Fruit fly (Drosophila melanogaster) whole organism, embryonic: ENCODE data around the gene cass.

Experiments used
- ATbp ChIP-seq: fragments of 200-800 bp; sonication (Bioruptor generic); optimal IDR thresholded peaks from 2 replicates; lab custom pipeline; 2017; ENCODE audit warnings: missing biosample characterization, mild to moderate bottlenecking, missing genetic modification characterization, missing genetic modification reagents
- Ada2b ChIP-seq: fragments of 200-800 bp; sonication (Bioruptor generic); IDR thresholded peaks from 2 replicates; pipeline ENCODE4 v1.3.6; 2022; ENCODE audit warnings: missing biosample characterization, missing genetic modification characterization
- Atf-2 ChIP-seq: fragments of 200-800 bp; sonication (Bioruptor generic); optimal IDR thresholded peaks from 2 replicates; lab custom pipeline; 2016; ENCODE audit warnings: missing biosample characterization, missing genetic modification characterization
- Blimp-1 ChIP-seq: fragments of 200-800 bp; sonication (Bioruptor generic); optimal IDR thresholded peaks from 3 replicates; lab custom pipeline; 2018; ENCODE audit warnings: missing biosample characterization, missing genetic modification characterization, mild to moderate bottlenecking, moderate library complexity, missing genetic modification reagents
- CG11398 ChIP-seq: fragments of 200-800 bp; sonication (Bioruptor generic); optimal IDR thresholded peaks from 2 replicates; lab custom pipeline; 2016; ENCODE audit warnings: missing biosample characterization, missing genetic modification characterization
- CG11456 ChIP-seq: fragments of 200-800 bp; sonication (Bioruptor generic); IDR thresholded peaks from 3 replicates; pipeline ENCODE4 v1.3.6; 2022; ENCODE audit warnings: missing biosample characterization, missing genetic modification characterization
- CG11560 ChIP-seq: fragments of 200-800 bp; sonication (Bioruptor generic); IDR thresholded peaks from 3 replicates; pipeline ENCODE4 v1.3.6; 2022; ENCODE audit warnings: missing biosample characterization, missing genetic modification characterization
- CG12155 ChIP-seq: fragments of 200-800 bp; sonication (Bioruptor generic); optimal IDR thresholded peaks from 3 replicates; lab custom pipeline; 2016; ENCODE audit warnings: missing biosample characterization, missing genetic modification characterization
- CG12744 ChIP-seq: fragments of 200-800 bp; sonication (Bioruptor generic); optimal IDR thresholded peaks from 2 replicates; lab custom pipeline; 2016; ENCODE audit warnings: missing biosample characterization, missing genetic modification characterization
- CG14710 ChIP-seq: fragments of 200-800 bp; sonication (Bioruptor generic); optimal IDR thresholded peaks from 3 replicates; lab custom pipeline; 2019; ENCODE audit warnings: missing biosample characterization, mild to moderate bottlenecking, missing genetic modification characterization, moderate library complexity
- CG14860 ChIP-seq: fragments of 200-800 bp; sonication (Bioruptor generic); IDR thresholded peaks from 3 replicates; pipeline ENCODE4 v1.3.6; 2022; ENCODE audit warnings: missing biosample characterization, missing genetic modification characterization; ENCODE audit not compliant: partially characterized antibody
- CG15479 ChIP-seq: fragments of 200-800 bp; sonication (Bioruptor generic); optimal IDR thresholded peaks from 3 replicates; lab custom pipeline; 2019; ENCODE audit warnings: missing biosample characterization, mild to moderate bottlenecking, missing genetic modification characterization, moderate library complexity
- CG17359 ChIP-seq: fragments of 200-800 bp; sonication (Bioruptor generic); optimal IDR thresholded peaks from 3 replicates; lab custom pipeline; 2018; ENCODE audit warnings: missing biosample characterization, mild to moderate bottlenecking, missing genetic modification characterization, moderate library complexity
- CG1832 ChIP-seq: fragments of 200-800 bp; sonication (Bioruptor generic); optimal IDR thresholded peaks from 2 replicates; lab custom pipeline; 2017; ENCODE audit warnings: missing biosample characterization, mild to moderate bottlenecking, missing genetic modification characterization, inconsistent platforms
- CG18476 ChIP-seq: fragments of 200-800 bp; sonication (Bioruptor generic); optimal IDR thresholded peaks from 2 replicates; lab custom pipeline; 2016; ENCODE audit warnings: missing biosample characterization, mild to moderate bottlenecking, missing genetic modification characterization
- CG2678 ChIP-seq: fragments of 200-800 bp; sonication (Bioruptor generic); optimal IDR thresholded peaks from 3 replicates; lab custom pipeline; 2019; ENCODE audit warnings: missing biosample characterization, mild to moderate bottlenecking, missing genetic modification characterization, moderate library complexity
- CG32767 ChIP-seq: fragments of 200-800 bp; sonication (Bioruptor generic); IDR thresholded peaks from 2 replicates; pipeline ENCODE4 v1.3.6; 2022; ENCODE audit warnings: missing biosample characterization, missing genetic modification characterization
- CG33557 ChIP-seq: fragments of 200-800 bp; sonication (Bioruptor generic); optimal IDR thresholded peaks from 2 replicates; lab custom pipeline; 2019; ENCODE audit warnings: missing biosample characterization, mild to moderate bottlenecking, missing genetic modification characterization, moderate library complexity
- CG4404 ChIP-seq: fragments of 200-800 bp; sonication (Bioruptor generic); IDR thresholded peaks from 2 replicates; pipeline ENCODE4 v1.3.6; 2022; ENCODE audit warnings: missing biosample characterization, missing genetic modification characterization
- CG6765 ChIP-seq: fragments of 200-800 bp; sonication (Bioruptor generic); optimal IDR thresholded peaks from 3 replicates; lab custom pipeline; 2017; ENCODE audit warnings: missing biosample characterization, mild to moderate bottlenecking, missing genetic modification characterization
- CG7271 ChIP-seq: fragments of 200-800 bp; sonication (Bioruptor generic); optimal IDR thresholded peaks from 2 replicates; lab custom pipeline; 2018; ENCODE audit warnings: missing biosample characterization, mild to moderate bottlenecking, missing genetic modification characterization, moderate library complexity
- CG8924 ChIP-seq: fragments of 200-800 bp; optimal IDR thresholded peaks from 3 replicates; lab custom pipeline; 2019; ENCODE audit warnings: missing biosample characterization, mild to moderate bottlenecking, missing genetic modification characterization, moderate library complexity
- CG8944 ChIP-seq: fragments of 200-800 bp; sonication (Bioruptor generic); optimal IDR thresholded peaks from 3 replicates; lab custom pipeline; 2016; ENCODE audit warnings: missing biosample characterization, missing genetic modification characterization
- CHES-1-like ChIP-seq: fragments of 200-800 bp; sonication (Bioruptor generic); optimal IDR thresholded peaks from 2 replicates; lab custom pipeline; 2016; ENCODE audit warnings: missing biosample characterization, missing genetic modification characterization
- Dad ChIP-seq: fragments of 200-800 bp; sonication (Bioruptor generic); optimal IDR thresholded peaks from 3 replicates; lab custom pipeline; 2016; ENCODE audit warnings: missing biosample characterization, missing genetic modification characterization
- Dip2 ChIP-seq: fragments of 200-800 bp; sonication (Bioruptor generic); IDR thresholded peaks from 2 replicates; pipeline ENCODE4 v1.3.6; 2022; ENCODE audit warnings: missing biosample characterization, missing genetic modification characterization
- Dip3 ChIP-seq: fragments of 200-800 bp; sonication (Bioruptor generic); optimal IDR thresholded peaks from 3 replicates; lab custom pipeline; 2016; ENCODE audit warnings: missing biosample characterization, missing genetic modification characterization
- Fer2 ChIP-seq: fragments of 200-800 bp; sonication (Bioruptor generic); optimal IDR thresholded peaks from 2 replicates; lab custom pipeline; 2018; ENCODE audit warnings: missing biosample characterization, mild to moderate bottlenecking, missing genetic modification characterization, moderate library complexity
- HHEX ChIP-seq: fragments of 200-800 bp; sonication (Bioruptor generic); optimal IDR thresholded peaks from 3 replicates; lab custom pipeline; 2017; ENCODE audit warnings: missing biosample characterization, mild to moderate bottlenecking, missing genetic modification characterization, missing genetic modification reagents
- Hr78 ChIP-seq, 2 experiments: fragments of 200-800 bp in 1 of 2; fragments of >200 bp in 1 of 2; sonication (Bioruptor generic) in 1 of 2; optimal IDR thresholded peaks; 2 replicates each; lab custom pipeline; 2017 to 2019; ENCODE audit warnings: missing biosample characterization in 2 of 2, missing genetic modification characterization in 2 of 2, mild to moderate bottlenecking in 1 of 2, moderate library complexity in 1 of 2
- Lhr ChIP-seq: fragments of 200-800 bp; sonication (Bioruptor generic); optimal IDR thresholded peaks from 3 replicates; lab custom pipeline; 2017; ENCODE audit warnings: mild to moderate bottlenecking, missing biosample characterization, missing genetic modification reagents, missing genetic modification characterization
- Neu2 ChIP-seq: fragments of 200-800 bp; sonication (Bioruptor generic); optimal IDR thresholded peaks from 3 replicates; lab custom pipeline; 2016; ENCODE audit warnings: missing biosample characterization, missing genetic modification characterization, borderline replicate concordance
- NfI ChIP-seq: fragments of 200-800 bp; sonication (Bioruptor generic); optimal IDR thresholded peaks from 3 replicates; lab custom pipeline; 2018; ENCODE audit warnings: missing biosample characterization, mild to moderate bottlenecking, missing genetic modification characterization, moderate library complexity
- PHDP ChIP-seq: fragments of 200-800 bp; sonication (Bioruptor generic); optimal IDR thresholded peaks from 3 replicates; lab custom pipeline; 2018; ENCODE audit warnings: missing biosample characterization, mild to moderate bottlenecking, missing genetic modification characterization, moderate library complexity
- Side ChIP-seq: fragments of 200-800 bp; sonication (Bioruptor generic); optimal IDR thresholded peaks from 2 replicates; lab custom pipeline; 2016; ENCODE audit warnings: missing biosample characterization, missing genetic modification characterization
- Sry-δ ChIP-seq: fragments of 200-800 bp; sonication (Bioruptor generic); optimal IDR thresholded peaks from 2 replicates; lab custom pipeline; 2016; ENCODE audit warnings: missing biosample characterization, missing genetic modification characterization
- ash1 ChIP-seq: fragments of 200-800 bp; sonication (Bioruptor generic); optimal IDR thresholded peaks from 2 replicates; lab custom pipeline; 2018; ENCODE audit warnings: missing biosample characterization, mild to moderate bottlenecking, missing genetic modification characterization
- cad ChIP-seq: fragments of >200 bp; optimal IDR thresholded peaks from 2 replicates; lab custom pipeline; 2017; ENCODE audit warnings: missing biosample characterization, missing genetic modification characterization
- danr ChIP-seq: fragments of 200-800 bp; sonication (Bioruptor generic); IDR thresholded peaks from 2 replicates; pipeline ENCODE4 v1.3.6; 2022; ENCODE audit warnings: missing biosample characterization, missing genetic modification characterization
- fd102C ChIP-seq: fragments of 200-800 bp; sonication (Bioruptor generic); optimal IDR thresholded peaks from 2 replicates; lab custom pipeline; 2018; ENCODE audit warnings: missing biosample characterization, mild to moderate bottlenecking, missing genetic modification characterization, moderate library complexity
- gsb-n ChIP-seq: fragments of 200-800 bp; sonication (Bioruptor generic); optimal IDR thresholded peaks from 3 replicates; lab custom pipeline; 2018; ENCODE audit warnings: missing biosample characterization, mild to moderate bottlenecking, missing genetic modification characterization
- her ChIP-seq: fragments of 200-800 bp; sonication (Bioruptor generic); optimal IDR thresholded peaks from 2 replicates; lab custom pipeline; 2016; ENCODE audit warnings: missing biosample characterization, missing genetic modification characterization
- mam ChIP-seq: fragments of 200-800 bp; sonication (Bioruptor generic); optimal IDR thresholded peaks from 3 replicates; lab custom pipeline; 2016; ENCODE audit warnings: missing biosample characterization, missing genetic modification characterization
- org-1 ChIP-seq: fragments of 200-800 bp; sonication (Bioruptor generic); optimal IDR thresholded peaks from 2 replicates; lab custom pipeline; 2017; ENCODE audit warnings: missing biosample characterization, missing genetic modification characterization
- seq ChIP-seq: fragments of 200-800 bp; sonication (Bioruptor generic); IDR thresholded peaks from 2 replicates; pipeline ENCODE4 v1.3.6; 2022; ENCODE audit warnings: missing biosample characterization, missing genetic modification characterization
- tna ChIP-seq: fragments of 200-800 bp; sonication (Bioruptor generic); IDR thresholded peaks from 2 replicates; pipeline ENCODE4 v1.3.6; 2022; ENCODE audit warnings: missing biosample characterization, missing genetic modification characterization; ENCODE audit not compliant: partially characterized antibody
- trem ChIP-seq: fragments of 200-800 bp; optimal IDR thresholded peaks from 3 replicates; lab custom pipeline; 2019; ENCODE audit warnings: missing biosample characterization, mild to moderate bottlenecking, missing genetic modification characterization, moderate library complexity
- wdn ChIP-seq: fragments of 200-800 bp; sonication (Bioruptor generic); IDR thresholded peaks from 2 replicates; pipeline ENCODE4 v1.3.6; 2022; ENCODE audit warnings: missing biosample characterization, missing genetic modification characterization
- z ChIP-seq: fragments of 200-800 bp; sonication (Bioruptor generic); IDR thresholded peaks from 3 replicates; pipeline ENCODE4 v1.3.6; 2022; ENCODE audit warnings: missing biosample characterization, missing genetic modification characterization

The cass gene

dm6 chr2L:17465915-17466677 is 11.6 kb downstream of the cass start (continued):
- TF ChIP-seq Side (peak; percentile 81), trem (peak; percentile 62), CG12744 (GFP tag; lab: Kevin White, UChicago) (peak; percentile 52), Dad (GFP tag; lab: Kevin White, UChicago) (peak; percentile 75), cad (GFP tag; lab: Kevin White, UChicago) (no peak), CG4404 (GFP tag; lab: Robert Waterston, UW) (peak; percentile 63), NfI (peak; percentile 67), CG6765 (GFP tag; lab: Kevin White, UChicago) (no peak), CHES-1-like (GFP tag; lab: Kevin White, UChicago) (peak; percentile 62), CG17359 (tag; lab: Kevin White, UChicago) (peak; percentile 88), CG2678 (tag; lab: Kevin White, UChicago) (peak; percentile 89), tna (no peak), CG8924 (no peak), Ada2b (peak; percentile 68), CG32767 (GFP tag; lab: Robert Waterston, UW) (peak; percentile 79), CG11398 (GFP tag; lab: Kevin White, UChicago) (peak; percentile 26), CG11560 (tag; lab: Robert Waterston, UW) (peak; percentile 48; the same call in 1 of the 3 replicates), CG7271 (peak; percentile 62), Lhr (GFP tag; lab: Kevin White, UChicago) (peak; percentile 41), CG15479 (no peak), CG14860 (GFP tag; lab: Robert Waterston, UW) (no peak), CG8944 (GFP tag; lab: Kevin White, UChicago) (peak; percentile 77), her (peak; percentile 66), gsb-n (tag; lab: Kevin White, UChicago) (peak; percentile 86), CG14710 (tag; lab: Kevin White, UChicago) (peak; percentile 84), CG33557 (GFP tag; lab: Kevin White, UChicago) (peak; percentile 60), org-1 (peak; percentile 82), seq (GFP tag; lab: Robert Waterston, UW) (peak; percentile 80), Fer2 (tag; lab: Kevin White, UChicago) (peak; percentile 43), Atf-2 (peak; percentile 80), Dip2 (GFP tag; lab: Robert Waterston, UW) (no peak), CG18476 (GFP tag; lab: Kevin White, UChicago) (peak; percentile 58), fd102C (GFP tag; lab: Kevin White, UChicago) (no peak), Neu2 (GFP tag; lab: Kevin White, UChicago) (no peak), CG1832 (GFP tag; lab: Kevin White, UChicago) (no peak), Sry-δ (peak; percentile 47), CG11456 (GFP tag; lab: Robert Waterston, UW) (peak; percentile 67; the same call in 1 of the 3 replicates), PHDP (tag; lab: Kevin White, UChicago) (peak; percentile 86), Blimp-1 (GFP tag; lab: Kevin White, UChicago) (peak; percentile 87), mam (GFP tag; lab: Kevin White, UChicago) (peak; percentile 82), danr (GFP tag; lab: Robert Waterston, UW) (peak; percentile 62), z (GFP tag; lab: Robert Waterston, UW) (no peak), Hr78 (GFP tag; optimal IDR thresholded peaks at IDR 0.05; lab: Kevin White, UChicago) (no peak), CG12155 (GFP tag; lab: Kevin White, UChicago) (peak; percentile 73), ash1 (GFP tag; lab: Kevin White, UChicago) (no peak), wdn (GFP tag; lab: Robert Waterston, UW) (peak; percentile 67), Dip3 (peak; percentile 43), ATbp (GFP tag; lab: Kevin White, UChicago) (peak; percentile 83), HHEX (peak; percentile 70)
